Fruit fly (Drosophila melanogaster) Kc167 (cell line): ENCODE measurements around the gene CG15279.
"Not testable (repeated sequence)": the region's sequence is repeated elsewhere in the genome, so short reads cannot be mapped to it uniquely, and the experiment has no call there.

ENCODE experiments used
- Myc ChIP-seq: fragments of >200 bp; optimal IDR thresholded peaks from 2 replicates; lab custom pipeline; 2017; ENCODE audit warnings: missing external identifiers
- Sin3A ChIP-seq: fragments of >200 bp; optimal IDR thresholded peaks from 2 replicates; lab custom pipeline; 2018; ENCODE audit warnings: missing external identifiers
- h ChIP-seq: fragments of >200 bp; optimal IDR thresholded peaks from 3 replicates; lab custom pipeline; 2018; ENCODE audit warnings: missing external identifiers
- insv ChIP-seq: fragments of >200 bp; optimal IDR thresholded peaks from 3 replicates; lab custom pipeline; 2018; ENCODE audit warnings: missing external identifiers
- psq ChIP-seq: fragments of >200 bp; optimal IDR thresholded peaks from 2 replicates; lab custom pipeline; 2017; ENCODE audit warnings: missing external identifiers
- ttk ChIP-seq: sonication (Bioruptor generic); optimal IDR thresholded peaks from 2 replicates; lab custom pipeline; 2017; ENCODE audit warnings: missing external identifiers

DNA sequence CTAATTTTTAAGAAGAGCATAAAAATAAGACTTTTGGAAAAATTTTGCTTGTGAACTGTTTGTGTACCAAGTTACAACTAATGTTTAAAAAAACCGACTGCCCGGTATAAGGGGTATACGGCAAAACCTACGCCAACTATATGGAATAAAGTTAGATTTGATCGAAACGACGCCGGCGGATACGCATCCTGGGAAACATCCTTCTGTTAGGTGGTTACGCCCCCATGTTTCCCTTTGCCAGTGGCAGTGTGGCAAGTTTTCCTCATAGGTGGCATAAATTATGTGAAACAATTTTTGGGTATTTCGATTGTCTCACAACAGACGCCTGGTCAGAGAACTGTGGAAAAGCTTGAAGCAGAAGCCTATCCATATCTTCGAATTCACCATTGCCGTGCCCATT is 30.0 kb upstream of the CG15279 start, which contains the start of gene ProtA:
- not testable (repeated sequence) for TF ChIP-seq Sin3A (lab: Kevin White, UChicago); insv (lab: Kevin White, UChicago); ttk (lab: Kevin White, UChicago); Myc (lab: Kevin White, UChicago); psq (lab: Kevin White, UChicago); h
